Worm (Caenorhabditis elegans): ENCODE results near the gene F56D6.6.

DNA sequence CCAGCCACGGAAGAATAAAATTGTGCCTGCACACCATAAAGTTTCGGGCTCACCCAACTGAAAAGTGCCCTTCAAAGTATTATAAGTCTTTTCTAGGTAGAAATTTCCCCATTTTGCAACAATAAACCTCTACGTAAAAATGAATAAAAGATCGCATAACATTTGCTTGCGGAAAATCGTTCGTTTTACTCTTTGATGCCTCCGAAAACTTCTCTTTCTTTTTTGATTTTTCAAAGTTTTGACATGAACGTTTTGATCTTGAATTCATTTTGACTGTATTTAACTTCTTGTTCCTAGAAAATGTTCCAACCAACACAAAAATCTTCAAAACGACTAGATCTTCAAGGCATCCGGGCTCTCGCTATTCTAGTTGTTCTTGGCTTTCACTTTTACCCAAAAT lies 14.1 kb upstream of the F56D6.6 start, which contains the start of gene oac-21:
- no peak for TF ChIP-seq unc-62 (GFP tag; optimal IDR thresholded peaks at IDR 0.05)
- no peak for TF ChIP-seq gmeb-1 (tag; optimal IDR thresholded peaks at IDR 0.05)
- TF ChIP-seq mdl-1 (tag; optimal IDR thresholded peaks at IDR 0.05) = no peak
- no peak for TF ChIP-seq ama-1 (optimal IDR thresholded peaks at IDR 0.05)
- no peak for TF ChIP-seq nhr-77 (tag; optimal IDR thresholded peaks at IDR 0.05)
- no peak for TF ChIP-seq ceh-16 (tag; optimal IDR thresholded peaks at IDR 0.05)
- TF ChIP-seq zag-1 (tag; optimal IDR thresholded peaks at IDR 0.05) = no peak
- no peak for TF ChIP-seq unc-39 (tag; optimal IDR thresholded peaks at IDR 0.05)

Measured in whole organism, L2 larva.